Worm (Caenorhabditis elegans) whole organism, early embryonic: ENCODE results near the gene C50D2.10.

Source experiments
- B0310.2 ChIP-seq: sonication (generic microtip); optimal IDR thresholded peaks from 2 replicates; lab custom pipeline; 2016; ENCODE audit warnings: mild to moderate bottlenecking, missing genetic modification characterization, missing compliant biosample characterization
- aly-1 ChIP-seq: sonication (generic microtip); optimal IDR thresholded peaks from 2 replicates; lab custom pipeline; 2016; ENCODE audit warnings: missing genetic modification characterization, missing compliant biosample characterization
- ama-1 ChIP-seq: fragments of 150-350 bp; optimal IDR thresholded peaks from 2 replicates; lab custom pipeline; 2014
- ceh-13 ChIP-seq: fragments of 200-800 bp; sonication (Bioruptor generic); optimal IDR thresholded peaks from 2 replicates; lab custom pipeline; 2018; ENCODE audit warnings: mild to moderate bottlenecking, missing genetic modification characterization, missing compliant biosample characterization
- ceh-36 ChIP-seq: sonication (generic microtip); optimal IDR thresholded peaks from 2 replicates; lab custom pipeline; 2016; ENCODE audit warnings: missing genetic modification characterization, inconsistent platforms, missing compliant biosample characterization
- flt-1 ChIP-seq: fragments of 200-800 bp; sonication (Bioruptor generic); IDR thresholded peaks from 2 replicates; pipeline ENCODE4 v1.3.6; 2022; ENCODE audit warnings: missing genetic modification characterization, missing compliant biosample characterization
- hmg-4 ChIP-seq: fragments of 200-800 bp; sonication (Bioruptor generic); optimal IDR thresholded peaks from 2 replicates; lab custom pipeline; 2018; ENCODE audit warnings: mild to moderate bottlenecking, missing genetic modification characterization, missing compliant biosample characterization
- pes-1 ChIP-seq: fragments of 200-800 bp; sonication (Bioruptor generic); IDR thresholded peaks from 2 replicates; pipeline ENCODE4 v1.3.6; 2022; ENCODE audit warnings: missing genetic modification reagents, missing genetic modification characterization, missing compliant biosample characterization
- sea-1 ChIP-seq: fragments of 200-800 bp; sonication (Bioruptor generic); conservative IDR thresholded peaks from 2 replicates; pipeline ENCODE4 v1.3.6; 2022; ENCODE audit warnings: missing genetic modification characterization, missing compliant biosample characterization
- tbx-11 ChIP-seq: fragments of 200-800 bp; sonication (Bioruptor generic); IDR thresholded peaks from 2 replicates; pipeline ENCODE4 v1.3.6; 2022; ENCODE audit warnings: missing genetic modification characterization, missing compliant biosample characterization
- tbx-37 ChIP-seq: fragments of 200-800 bp; sonication (Bioruptor generic); conservative IDR thresholded peaks from 2 replicates; pipeline ENCODE4 v1.3.6; 2022; ENCODE audit warnings: missing genetic modification reagents, missing genetic modification characterization, missing compliant biosample characterization
- tra-4 ChIP-seq: sonication (generic microtip); optimal IDR thresholded peaks from 2 replicates; lab custom pipeline; 2017; ENCODE audit warnings: missing genetic modification characterization, missing compliant biosample characterization

DNA sequence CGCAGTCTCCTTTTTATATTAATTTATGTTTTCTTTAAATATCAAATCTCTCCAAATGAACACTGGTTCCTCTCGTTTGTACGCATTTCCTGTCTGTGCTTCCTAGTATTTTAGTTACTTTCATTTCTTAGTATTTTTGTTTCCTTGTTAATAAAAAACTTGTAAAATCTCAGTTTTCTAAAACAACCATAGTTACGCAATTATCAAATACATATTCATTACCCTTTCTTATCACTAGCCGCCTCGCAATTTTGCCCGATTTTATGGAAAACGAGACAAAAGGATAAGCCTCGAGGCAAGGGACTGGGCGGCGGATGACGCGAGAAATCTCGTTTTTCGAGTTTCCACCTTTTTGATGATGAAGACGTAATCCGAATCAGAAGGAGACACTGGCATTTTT is 12.3 kb downstream of the C50D2.10 start, which contains the start of gene C50D2.1:
- TF ChIP-seq aly-1 (tag; lab: Kevin White, UChicago) (no peak), ama-1 (no peak), ceh-13 (no peak), ceh-36 (no peak), tra-4 (tag; lab: Kevin White, UChicago) (no peak), pes-1 (GFP tag; lab: Robert Waterston, UW) (no peak), flt-1 (GFP tag; lab: Robert Waterston, UW) (no peak), hmg-4 (no peak), tbx-11 (GFP tag; lab: Robert Waterston, UW) (no peak), tbx-37 (no peak), sea-1 (GFP tag; lab: Robert Waterston, UW) (no peak), B0310.2 (tag; lab: Kevin White, UChicago) (no peak)
